Fruit fly (Drosophila melanogaster): Measurements from ENCODE around the gene IntS12.

- TF ChIP-seq OdsH (GFP tag; optimal IDR thresholded peaks at IDR 0.05) (no peak), CG10631 (GFP tag; optimal IDR thresholded peaks at IDR 0.05) (no peak), dac (GFP tag; optimal IDR thresholded peaks at IDR 0.05) (no peak), dsx (GFP tag; optimal IDR thresholded peaks at IDR 0.05; ENCODE audit: poor library complexity, severe bottlenecking) (no peak), pdm3 (GFP tag; optimal IDR thresholded peaks at IDR 0.05) (no peak)
Measured at dm6 chr3R:26871852-26872251, 8.7 kb downstream of the IntS12 start, which contains the start of gene SPARC.

All from whole organism, prepupa.